Worm (Caenorhabditis elegans) whole organism, late embryonic: Measurements from ENCODE around the gene K09C6.8.
"Not testable (repeated sequence)": the region's sequence is repeated elsewhere in the genome, so short reads cannot be mapped to it uniquely, and the experiment has no call there.

ENCODE experiments used
- K09A11.1 ChIP-seq: sonication (generic microtip); optimal IDR thresholded peaks from 2 replicates; lab custom pipeline; 2017; ENCODE audit warnings: antibody characterized with exemption, mild to moderate bottlenecking, missing genetic modification characterization, missing compliant biosample characterization; ENCODE audit not compliant: insufficient read depth
- T23F11.4 ChIP-seq: fragments of 200-800 bp; sonication (Bioruptor generic); optimal IDR thresholded peaks from 2 replicates; lab custom pipeline; 2018; ENCODE audit warnings: mild to moderate bottlenecking, missing genetic modification characterization, missing compliant biosample characterization
- ama-1 ChIP-seq: fragments of 150-350 bp; optimal IDR thresholded peaks from 2 replicates; lab custom pipeline; 2014
- elt-2 ChIP-seq: sonication (generic microtip); optimal IDR thresholded peaks from 2 replicates; lab custom pipeline; 2016; ENCODE audit warnings: missing genetic modification reagents, missing genetic modification characterization, missing compliant biosample characterization
- lin-11 ChIP-seq: fragments of 200-800 bp; sonication (Bioruptor generic); optimal IDR thresholded peaks from 2 replicates; lab custom pipeline; 2018; ENCODE audit warnings: mild to moderate bottlenecking, missing genetic modification characterization, missing compliant biosample characterization
- nfya-1 ChIP-seq: sonication (generic microtip); optimal IDR thresholded peaks from 2 replicates; lab custom pipeline; 2017; ENCODE audit warnings: missing genetic modification characterization, mild to moderate bottlenecking, missing compliant biosample characterization, antibody characterized with exemption, moderate library complexity
- rnt-1 ChIP-seq: sonication (generic microtip); optimal IDR thresholded peaks from 2 replicates; lab custom pipeline; 2016; ENCODE audit warnings: missing genetic modification characterization, missing compliant biosample characterization
- sox-4 ChIP-seq: sonication (generic microtip); optimal IDR thresholded peaks from 2 replicates; lab custom pipeline; 2017; ENCODE audit warnings: mild to moderate bottlenecking, missing genetic modification characterization, inconsistent platforms, missing compliant biosample characterization
- tbx-7 ChIP-seq: sonication (generic microtip); optimal IDR thresholded peaks from 2 replicates; lab custom pipeline; 2016; ENCODE audit warnings: missing genotype, missing genetic modification characterization, missing compliant biosample characterization

DNA sequence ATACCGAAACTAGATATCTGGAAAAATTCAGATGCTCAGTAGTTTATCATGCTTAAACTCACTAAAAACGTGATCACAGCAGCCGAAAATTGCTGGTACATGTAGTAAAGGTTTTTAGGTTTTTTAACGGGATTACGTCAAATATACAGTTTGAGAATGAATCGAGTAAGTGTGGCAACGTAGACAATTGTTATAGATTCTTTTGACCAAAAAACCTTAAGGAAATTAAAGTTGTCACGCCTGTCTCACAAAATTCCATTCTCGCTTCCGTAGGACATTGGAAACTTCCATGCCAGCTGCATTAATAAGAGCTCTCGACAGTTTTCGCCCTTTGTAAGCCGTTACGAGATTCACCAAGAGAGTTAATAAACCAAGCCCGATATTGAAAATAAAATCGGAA, 20.1 kb downstream of the K09C6.8 start, which contains the start of gene srx-31:
- TF ChIP-seq sox-4 (tag; lab: Kevin White, UChicago); rnt-1 (tag; lab: Kevin White, UChicago); ama-1; tbx-7; nfya-1 (tag; lab: Kevin White, UChicago); lin-11; K09A11.1 (tag; lab: Kevin White, UChicago); elt-2 (tag; lab: Kevin White, UChicago); T23F11.4 (GFP tag; lab: Kevin White, UChicago): not testable (repeated sequence)
